Worm (Caenorhabditis elegans): Measurements from ENCODE around the gene cpg-19.

The cpg-19 gene

ce11 chrX:16669106-16669505, 47.5 kb downstream of the cpg-19 start:
- TF ChIP-seq tbx-11 (GFP tag; IDR thresholded peaks at IDR 0.05) (no peak), tra-4 (tag; optimal IDR thresholded peaks at IDR 0.05) (no peak), ama-1 (optimal IDR thresholded peaks at IDR 0.05) (no peak), hnd-1 (tag; optimal IDR thresholded peaks at IDR 0.05) (no peak), hmg-4 (GFP tag; optimal IDR thresholded peaks at IDR 0.05) (no peak)

ce11 chrX:16671234-16671633, 49.6 kb downstream of the cpg-19 start:
- TF ChIP-seq ets-7 (tag; optimal IDR thresholded peaks at IDR 0.05) = no peak
- TF ChIP-seq hnd-1 (tag; optimal IDR thresholded peaks at IDR 0.05) = no peak
- no peak for TF ChIP-seq F13C5.2 (tag; optimal IDR thresholded peaks at IDR 0.05)
- no peak for TF ChIP-seq hmbx-1 (tag; optimal IDR thresholded peaks at IDR 0.05)
- TF ChIP-seq tbx-37 (GFP tag; conservative IDR thresholded peaks at IDR 0.05) = no peak
- TF ChIP-seq flt-1 (GFP tag; IDR thresholded peaks at IDR 0.05) = no peak
- no peak for TF ChIP-seq tra-4 (tag; optimal IDR thresholded peaks at IDR 0.05)
- TF ChIP-seq pes-1 (GFP tag; IDR thresholded peaks at IDR 0.05) = no peak
- no peak for TF ChIP-seq sea-1 (GFP tag; conservative IDR thresholded peaks at IDR 0.05)
- TF ChIP-seq scrt-1 (GFP tag; IDR thresholded peaks at IDR 0.05) = no peak
- no peak for TF ChIP-seq aly-1 (tag; optimal IDR thresholded peaks at IDR 0.05)
- no peak for TF ChIP-seq hmg-4 (GFP tag; optimal IDR thresholded peaks at IDR 0.05)
- TF ChIP-seq ceh-13 (GFP tag; optimal IDR thresholded peaks at IDR 0.05) = no peak

All from whole organism, early embryonic.